Worm (Caenorhabditis elegans): ENCODE results near the gene W02D7.6.

DNA sequence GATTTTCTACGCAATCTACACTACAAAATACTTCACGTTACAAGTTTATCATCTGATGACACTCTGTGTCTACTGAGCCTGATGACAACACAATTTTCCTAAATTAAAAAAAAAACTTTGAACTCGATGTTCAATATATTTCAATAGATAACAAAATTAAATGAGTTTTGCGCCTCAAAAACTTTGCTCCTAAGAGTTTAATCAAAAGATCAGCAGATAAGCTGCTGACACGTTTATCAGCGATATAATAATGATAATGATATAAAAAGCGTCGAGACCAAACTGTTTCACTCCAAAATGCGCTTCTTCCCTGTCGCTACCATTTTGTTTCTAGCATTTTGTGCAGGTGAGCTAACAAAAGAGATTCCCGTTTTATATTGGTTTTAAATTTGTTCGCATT lies 6.4 kb upstream of the W02D7.6 start, which contains the start of gene clec-218:
- TF ChIP-seq fkh-10 (GFP tag; optimal IDR thresholded peaks at IDR 0.05) (no peak), unc-39 (tag; optimal IDR thresholded peaks at IDR 0.05) (no peak), ZK546.5 (tag; optimal IDR thresholded peaks at IDR 0.05) (no peak), zag-1 (tag; optimal IDR thresholded peaks at IDR 0.05) (no peak), lin-39 (tag; optimal IDR thresholded peaks at IDR 0.05) (no peak), unc-62 (GFP tag; optimal IDR thresholded peaks at IDR 0.05) (no peak), ztf-11 (tag; optimal IDR thresholded peaks at IDR 0.05) (no peak), nhr-43 (tag; optimal IDR thresholded peaks at IDR 0.05; ENCODE audit: poor library complexity, severe bottlenecking) (no peak)

Measured in whole organism, L3 larva.